Worm (Caenorhabditis elegans) whole organism, L4 larva: ENCODE data around the gene dsb-3.

Source experiments
- D1046.2 ChIP-seq: fragments of 200-800 bp; sonication (Bioruptor generic); IDR thresholded peaks from 2 replicates; pipeline ENCODE4 v1.3.6; 2022; ENCODE audit warnings: missing genetic modification characterization, missing compliant biosample characterization
- F10B5.3 ChIP-seq: sonication (generic microtip); optimal IDR thresholded peaks from 2 replicates; lab custom pipeline; 2016; ENCODE audit warnings: mild to moderate bottlenecking, missing genetic modification characterization, missing compliant biosample characterization
- F44E2.7 ChIP-seq: fragments of 200-800 bp; sonication (Bioruptor generic); IDR thresholded peaks from 2 replicates; pipeline ENCODE4 v2.1.2; 2022; ENCODE audit warnings: missing genetic modification characterization, missing compliant biosample characterization
- F49E8.2 ChIP-seq: sonication (generic microtip); optimal IDR thresholded peaks from 2 replicates; lab custom pipeline; 2016; ENCODE audit warnings: missing compliant biosample characterization, mild to moderate bottlenecking, missing genetic modification characterization, borderline replicate concordance
- Y75B8A.6 ChIP-seq: fragments of 200-800 bp; sonication (Bioruptor generic); IDR thresholded peaks from 2 replicates; pipeline ENCODE4 v1.3.6; 2022; ENCODE audit warnings: missing genetic modification reagents, missing genetic modification characterization, missing compliant biosample characterization
- aha-1 ChIP-seq: fragments of 150-350 bp; peaks from one replicate; lab custom pipeline; 2014; ENCODE audit warnings: missing biosample characterization, missing genetic modification characterization
- aly-2 ChIP-seq: sonication (generic microtip); optimal IDR thresholded peaks from 2 replicates; lab custom pipeline; 2018; ENCODE audit warnings: missing biosample characterization, missing genetic modification characterization
- ama-1 ChIP-seq: fragments of 150-350 bp; optimal IDR thresholded peaks from 2 replicates; lab custom pipeline; 2014; ENCODE audit warnings: inconsistent platforms, mixed read lengths
- ceh-20 ChIP-seq: fragments of 200-800 bp; sonication (Bioruptor generic); IDR thresholded peaks from 2 replicates; pipeline ENCODE4 v1.3.6; 2022; ENCODE audit warnings: missing genetic modification reagents, missing genetic modification characterization, missing compliant biosample characterization
- ceh-28 ChIP-seq: fragments of 150-350 bp; optimal IDR thresholded peaks from 2 replicates; lab custom pipeline; 2014; ENCODE audit warnings: missing biosample characterization, missing genetic modification reagents, missing genetic modification characterization
- ceh-32 ChIP-seq: sonication (generic microtip); optimal IDR thresholded peaks from 2 replicates; lab custom pipeline; 2016; ENCODE audit warnings: mild to moderate bottlenecking, missing genetic modification characterization, missing compliant biosample characterization; ENCODE audit not compliant: poor library complexity
- cey-2 ChIP-seq: sonication (generic microtip); optimal IDR thresholded peaks from 3 replicates; lab custom pipeline; 2017; ENCODE audit warnings: missing genetic modification characterization, mild to moderate bottlenecking, missing compliant biosample characterization, antibody characterized with exemption, borderline replicate concordance; ENCODE audit not compliant: insufficient read depth
- ctbp-1 ChIP-seq: fragments of 200-800 bp; sonication (Bioruptor generic); IDR thresholded peaks from 2 replicates; pipeline ENCODE4 v1.3.6; 2022; ENCODE audit warnings: missing genetic modification reagents, missing genetic modification characterization, missing compliant biosample characterization
- dmd-6 ChIP-seq: fragments of 200-800 bp; sonication (Bioruptor generic); IDR thresholded peaks from 2 replicates; pipeline ENCODE4 v1.3.6; 2022; ENCODE audit warnings: missing genetic modification reagents, missing genetic modification characterization, missing compliant biosample characterization
- dmd-8 ChIP-seq: fragments of 200-800 bp; sonication (Bioruptor generic); IDR thresholded peaks from 2 replicates; pipeline ENCODE4 v1.3.6; 2022; ENCODE audit warnings: missing genetic modification characterization, missing compliant biosample characterization
- dmd-9 ChIP-seq: fragments of 200-800 bp; sonication (Bioruptor generic); IDR thresholded peaks from 2 replicates; pipeline ENCODE4 v1.3.6; 2022; ENCODE audit warnings: missing genetic modification reagents, missing genetic modification characterization, missing compliant biosample characterization
- fos-1 ChIP-seq: fragments of 150-350 bp; optimal IDR thresholded peaks from 2 replicates; lab custom pipeline; 2014; ENCODE audit warnings: missing biosample characterization, missing genetic modification characterization
- gei-8 ChIP-seq: fragments of 200-800 bp; sonication (Bioruptor generic); optimal IDR thresholded peaks from 2 replicates; lab custom pipeline; 2018; ENCODE audit warnings: mild to moderate bottlenecking, missing genetic modification characterization, missing compliant biosample characterization
- hlh-30 ChIP-seq: sonication (generic microtip); optimal IDR thresholded peaks from 2 replicates; lab custom pipeline; 2017; ENCODE audit warnings: antibody characterized with exemption, mild to moderate bottlenecking, missing genetic modification characterization, missing compliant biosample characterization; ENCODE audit not compliant: insufficient read depth
- hmg-1.1 ChIP-seq: fragments of 200-800 bp; sonication (Bioruptor generic); IDR thresholded peaks from 2 replicates; pipeline ENCODE4 v1.3.6; 2022; ENCODE audit warnings: missing genetic modification reagents, missing genetic modification characterization, missing compliant biosample characterization
- lim-7 ChIP-seq: fragments of 200-800 bp; sonication (Bioruptor generic); IDR thresholded peaks from 2 replicates; pipeline ENCODE4 v1.3.6; 2022; ENCODE audit warnings: missing genetic modification characterization, missing compliant biosample characterization
- lin-1 ChIP-seq: fragments of 200-800 bp; sonication (Bioruptor generic); IDR thresholded peaks from 2 replicates; pipeline ENCODE4 v1.3.6; 2022; ENCODE audit warnings: missing genetic modification reagents, missing genetic modification characterization, missing compliant biosample characterization
- lin-13 ChIP-seq: fragments of 150-350 bp; optimal IDR thresholded peaks from 2 replicates; lab custom pipeline; 2014; ENCODE audit warnings: missing biosample characterization, missing genetic modification reagents, missing genetic modification characterization
- lin-29 ChIP-seq: fragments of 200-800 bp; sonication (Bioruptor generic); IDR thresholded peaks from 2 replicates; pipeline ENCODE4 v1.3.6; 2022; ENCODE audit warnings: missing genetic modification reagents, missing genetic modification characterization, missing compliant biosample characterization
- lin-39 ChIP-seq: fragments of 150-350 bp; optimal IDR thresholded peaks from 2 replicates; lab custom pipeline; 2014; ENCODE audit warnings: missing biosample characterization, missing genetic modification reagents, missing genetic modification characterization
- lsy-2 ChIP-seq, 2 experiments: fragments of 150-350 bp in 1 of 2; sonication (generic microtip) in 1 of 2; optimal IDR thresholded peaks; 2 replicates each; lab custom pipeline; 2014 to 2017; ENCODE audit warnings: missing biosample characterization in 2 of 2, missing genetic modification characterization in 2 of 2
- madf-5 ChIP-seq, 2 experiments: fragments of 200-800 bp; sonication (Bioruptor generic); IDR thresholded peaks; 2 replicates each; pipeline ENCODE4 v1.3.6; 2022; ENCODE audit warnings: missing compliant biosample characterization in 2 of 2, missing genetic modification characterization in 2 of 2
- madf-9 ChIP-seq: fragments of 200-800 bp; sonication (Bioruptor generic); conservative IDR thresholded peaks from 2 replicates; pipeline ENCODE4 v1.3.6; 2022; ENCODE audit warnings: missing genetic modification reagents, missing genetic modification characterization, missing compliant biosample characterization
- mdt-29 ChIP-seq: fragments of 200-800 bp; sonication (Bioruptor generic); IDR thresholded peaks from 2 replicates; pipeline ENCODE4 v1.3.6; 2022; ENCODE audit warnings: missing genetic modification reagents, missing genetic modification characterization, missing compliant biosample characterization
- mxl-2 ChIP-seq: fragments of 200-800 bp; sonication (Bioruptor generic); conservative IDR thresholded peaks from 2 replicates; pipeline ENCODE4 v1.3.6; 2022; ENCODE audit warnings: missing genetic modification reagents, missing genetic modification characterization, missing compliant biosample characterization
- mxl-3 ChIP-seq: fragments of 200-800 bp; sonication (Bioruptor generic); optimal IDR thresholded peaks from 2 replicates; lab custom pipeline; 2018; ENCODE audit warnings: mild to moderate bottlenecking, missing genetic modification characterization, missing compliant biosample characterization
- nhr-10 ChIP-seq: fragments of 150-350 bp; optimal IDR thresholded peaks from 2 replicates; lab custom pipeline; 2014; ENCODE audit warnings: missing biosample characterization, missing genetic modification characterization
- nhr-111 ChIP-seq: fragments of 200-800 bp; sonication (Bioruptor generic); optimal IDR thresholded peaks from 2 replicates; lab custom pipeline; 2018; ENCODE audit warnings: mild to moderate bottlenecking, missing genetic modification characterization, missing compliant biosample characterization
- nhr-28 ChIP-seq: fragments of 150-350 bp; optimal IDR thresholded peaks from 2 replicates; lab custom pipeline; 2014; ENCODE audit warnings: missing biosample characterization, missing genetic modification characterization
- nhr-42 ChIP-seq: fragments of 200-800 bp; sonication (Bioruptor generic); IDR thresholded peaks from 2 replicates; pipeline ENCODE4 v1.3.6; 2022; ENCODE audit warnings: missing genetic modification characterization, missing compliant biosample characterization
- nhr-48 ChIP-seq: sonication (generic microtip); optimal IDR thresholded peaks from 2 replicates; lab custom pipeline; 2016; ENCODE audit warnings: mild to moderate bottlenecking, missing genetic modification characterization, missing compliant biosample characterization
- php-3 ChIP-seq: fragments of 200-800 bp; sonication (Bioruptor generic); IDR thresholded peaks from 2 replicates; pipeline ENCODE4 v1.3.6; 2022; ENCODE audit warnings: missing genetic modification reagents, missing genetic modification characterization, missing compliant biosample characterization
- pqm-1 ChIP-seq: sonication (generic microtip); optimal IDR thresholded peaks from 2 replicates; lab custom pipeline; 2017; ENCODE audit warnings: missing biosample characterization, missing genetic modification characterization
- sdz-12 ChIP-seq: fragments of 200-800 bp; sonication (Bioruptor generic); optimal IDR thresholded peaks from 2 replicates; lab custom pipeline; 2018; ENCODE audit warnings: mild to moderate bottlenecking, missing genetic modification characterization, missing compliant biosample characterization
- skn-1 ChIP-seq: fragments of 150-350 bp; optimal IDR thresholded peaks from 2 replicates; lab custom pipeline; 2014; ENCODE audit warnings: missing biosample characterization, missing genetic modification characterization
- snpc-1.2 ChIP-seq: fragments of 200-800 bp; sonication (Bioruptor generic); IDR thresholded peaks from 2 replicates; pipeline ENCODE4 v1.3.6; 2022; ENCODE audit warnings: missing genetic modification reagents, missing genetic modification characterization, missing compliant biosample characterization
- spr-1 ChIP-seq: sonication (generic microtip); optimal IDR thresholded peaks from 2 replicates; lab custom pipeline; 2016; ENCODE audit warnings: mild to moderate bottlenecking, missing genetic modification characterization, missing compliant biosample characterization
- tag-97 ChIP-seq: fragments of 200-800 bp; sonication (Bioruptor generic); IDR thresholded peaks from 2 replicates; pipeline ENCODE4 v1.3.6; 2022; ENCODE audit warnings: missing genetic modification characterization, missing compliant biosample characterization
- tra-1 ChIP-seq: fragments of 200-800 bp; sonication (Bioruptor generic); IDR thresholded peaks from 2 replicates; pipeline ENCODE4 v1.3.6; 2022; ENCODE audit warnings: missing genetic modification reagents, missing genetic modification characterization, missing compliant biosample characterization
- unc-39 ChIP-seq: sonication (generic microtip); optimal IDR thresholded peaks from 2 replicates; lab custom pipeline; 2017; ENCODE audit warnings: missing biosample characterization, missing genetic modification characterization
- unc-62 ChIP-seq, 3 experiments: fragments of 150-350 bp in 1 of 3; sonication (generic microtip); optimal IDR thresholded peaks in 2 of 3; peaks in 1 of 3; 1 replicate in 1 of 3; 2 replicates in 2 of 3; lab custom pipeline; 2014 to 2017; ENCODE audit warnings: missing biosample characterization in 3 of 3, missing genetic modification characterization in 3 of 3, missing genetic modification reagents in 3 of 3, missing genotype in 1 of 3
- zag-1 ChIP-seq: fragments of 150-350 bp; optimal IDR thresholded peaks from 2 replicates; lab custom pipeline; 2014; ENCODE audit warnings: missing biosample characterization, missing genetic modification characterization
- zfp-2 ChIP-seq: sonication (generic microtip); optimal IDR thresholded peaks from 2 replicates; lab custom pipeline; 2016; ENCODE audit warnings: mild to moderate bottlenecking, missing genetic modification characterization, missing compliant biosample characterization
- zfp-3 ChIP-seq: fragments of 200-800 bp; sonication (Bioruptor generic); conservative IDR thresholded peaks from 2 replicates; pipeline ENCODE4 v1.3.6; 2022; ENCODE audit warnings: missing genetic modification reagents, missing genetic modification characterization, missing compliant biosample characterization
- zip-11 ChIP-seq: fragments of 200-800 bp; sonication (Bioruptor generic); IDR thresholded peaks from 2 replicates; pipeline ENCODE4 v1.3.6; 2022; ENCODE audit warnings: missing genetic modification characterization, missing compliant biosample characterization

Gene dsb-3

DNA sequence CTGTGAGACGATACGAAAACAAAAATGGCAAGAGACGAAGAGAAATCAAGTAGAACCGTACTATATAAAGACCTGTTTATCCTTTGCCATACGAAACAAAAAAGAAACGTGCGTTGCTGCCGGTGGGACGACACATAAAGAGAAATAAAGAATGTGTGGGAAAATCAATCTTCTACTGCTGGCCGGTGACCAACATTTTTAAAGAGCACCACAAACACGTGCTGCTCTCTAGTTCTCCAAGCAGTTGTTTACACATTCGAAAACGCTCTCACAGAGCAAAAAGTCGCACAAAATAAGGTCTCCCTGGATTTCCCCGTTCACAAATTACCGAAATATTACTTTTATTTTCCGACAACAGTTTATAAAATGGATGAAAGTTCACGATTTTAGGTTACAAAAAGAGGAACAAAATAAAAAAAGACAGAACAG is 30.1 kb upstream of the dsb-3 start, which contains the start of gene imp-3 (continued):
- TF ChIP-seq zag-1 (tag; lab: Kevin White, UChicago) (no peak), lim-7 (GFP tag; lab: Robert Waterston, UW) (no peak; the same call in 1 of the 2 replicates), ceh-20 (GFP tag; lab: Robert Waterston, UW) (peak; percentile 50; the same call in 1 of the 2 replicates), gei-8 (GFP tag; lab: Kevin White, UChicago) (peak; percentile 36), dmd-8 (no peak), snpc-1.2 (peak; percentile 30; the same call in 1 of the 2 replicates), nhr-42 (GFP tag; lab: Robert Waterston, UW) (0 out of 2 replicates have a peak, but pooled peaks have one; percentile 9), lsy-2 (tag; optimal IDR thresholded peaks at IDR 0.05; lab: Kevin White, UChicago) (peak; percentile 30 to 83), lin-13 (GFP tag; lab: Kevin White, UChicago) (peak; percentile 2), ctbp-1 (GFP tag; lab: Robert Waterston, UW) (peak; percentile 22; the same call in 1 of the 2 replicates), pqm-1 (tag; lab: Kevin White, UChicago) (no peak), zip-11 (GFP tag; lab: Robert Waterston, UW) (no peak), D1046.2 (GFP tag; lab: Robert Waterston, UW) (peak; percentile 69; the same call in 1 of the 2 replicates), tag-97 (GFP tag; lab: Robert Waterston, UW) (no peak), F44E2.7 (no peak), sdz-12 (GFP tag; lab: Kevin White, UChicago) (no peak), tra-1 (GFP tag; lab: Robert Waterston, UW) (peak; percentile 74), ceh-32 (tag; lab: Kevin White, UChicago) (no peak), nhr-111 (GFP tag; lab: Kevin White, UChicago) (peak; percentile 40), F49E8.2 (tag; lab: Kevin White, UChicago) (no peak), aly-2 (tag; lab: Kevin White, UChicago) (no peak), hlh-30 (peak; percentile 81), ama-1 (lab: Kevin White, UChicago) (peak; percentile 97), spr-1 (peak; percentile 18), lin-29 (GFP tag; lab: Robert Waterston, UW) (0 out of 2 replicates have a peak, but pooled peaks have one; percentile 23), fos-1 (tag; lab: Kevin White, UChicago) (no peak), hmg-1.1 (GFP tag; lab: Robert Waterston, UW) (peak; percentile 63; the same call in 1 of the 2 replicates), nhr-48 (tag; lab: Kevin White, UChicago) (no peak), unc-39 (tag; lab: Kevin White, UChicago) (no peak), php-3 (0 out of 2 replicates have a peak, but pooled peaks have one; percentile 30), aha-1 (tag; lab: Kevin White, UChicago) (peak; percentile 98), dmd-6 (GFP tag; lab: Robert Waterston, UW) (peak; percentile 52), cey-2 (tag; lab: Kevin White, UChicago) (no peak), mxl-3 (GFP tag; lab: Kevin White, UChicago) (peak; percentile 84), lin-39 (tag; lab: Kevin White, UChicago) (no peak), nhr-28 (tag; lab: Kevin White, UChicago) (peak; percentile 22), mxl-2 (GFP tag; lab: Robert Waterston, UW) (peak; percentile 46; the same call in 1 of the 2 replicates), madf-5 (GFP tag; IDR thresholded peaks at IDR 0.05; lab: Robert Waterston, UW) (peak in 1 of 2 experiments; percentile 76; a peak in 2 of 4 replicates), madf-9 (GFP tag; lab: Robert Waterston, UW) (no peak), mdt-29 (GFP tag; lab: Robert Waterston, UW) (no peak), zfp-2 (tag; lab: Kevin White, UChicago) (no peak), unc-62 (GFP tag; optimal IDR thresholded peaks at IDR 0.05 in 1 of 2; lab: Kevin White, UChicago) (peak in 1 of 2 experiments; percentile 12), unc-62 (tag; optimal IDR thresholded peaks at IDR 0.05; lab: Kevin White, UChicago) (no peak), ceh-28 (tag; lab: Kevin White, UChicago) (no peak), Y75B8A.6 (GFP tag; lab: Robert Waterston, UW) (no peak), dmd-9 (GFP tag; lab: Robert Waterston, UW) (no peak), skn-1 (tag; lab: Kevin White, UChicago) (no peak), nhr-10 (tag; lab: Kevin White, UChicago) (peak; percentile 15), zfp-3 (GFP tag; lab: Robert Waterston, UW) (peak; percentile 53), lin-1 (GFP tag; lab: Robert Waterston, UW) (0 out of 2 replicates have a peak, but pooled peaks have one; percentile 47), F10B5.3 (tag; lab: Kevin White, UChicago) (no peak)
